Fruit fly (Drosophila melanogaster): ENCODE measurements around the gene CG34267.

The CG34267 gene

dm6 chr3L:500351-501015 lies at the start of gene CG34267, which contains the start of gene CG34268:
TSS of gene CG34267 (minus strand) at chr3L:500451.
TSS of gene CG34268 (plus strand) at chr3L:500965.
- TF ChIP-seq cic (GFP tag; optimal IDR thresholded peaks at IDR 0.05) (no peak), kay (GFP tag; ENCODE audit: borderline replicate concordance) (no peak), Hr96 (GFP tag; optimal IDR thresholded peaks at IDR 0.05) (no peak), CG33017 (tag; optimal IDR thresholded peaks at IDR 0.05) (no peak), pad (GFP tag; optimal IDR thresholded peaks at IDR 0.05) (no peak), cnc (optimal IDR thresholded peaks at IDR 0.05) (no peak), tj (GFP tag; optimal IDR thresholded peaks at IDR 0.05) (no peak), ovo (GFP tag; optimal IDR thresholded peaks at IDR 0.05) (no peak), CG1620 (GFP tag; optimal IDR thresholded peaks at IDR 0.05) (no peak)

- TF ChIP-seq CG11617 (GFP tag; optimal IDR thresholded peaks at IDR 0.05) (peak; percentile 33), tj (GFP tag; optimal IDR thresholded peaks at IDR 0.05) (peak; percentile 64), CG5204 (GFP tag; optimal IDR thresholded peaks at IDR 0.05) (no peak), CG14711 (tag; optimal IDR thresholded peaks at IDR 0.05) (peak; percentile 38), ovo (GFP tag; optimal IDR thresholded peaks at IDR 0.05) (no peak), Hr96 (GFP tag; optimal IDR thresholded peaks at IDR 0.05) (no peak), pad (GFP tag; optimal IDR thresholded peaks at IDR 0.05) (peak; percentile 20), Crg-1 (GFP tag; optimal IDR thresholded peaks at IDR 0.05) (peak; percentile 55), kay (GFP tag; ENCODE audit: borderline replicate concordance) (peak; percentile 98), Mnt (GFP tag; optimal IDR thresholded peaks at IDR 0.05) (peak; percentile 43), CG7101 (tag; optimal IDR thresholded peaks at IDR 0.05) (no peak), bab1 (GFP tag; optimal IDR thresholded peaks at IDR 0.05) (no peak), toe (GFP tag; optimal IDR thresholded peaks at IDR 0.05) (no peak), CG1620 (GFP tag; optimal IDR thresholded peaks at IDR 0.05) (no peak), CG7045 (GFP tag; optimal IDR thresholded peaks at IDR 0.05) (no peak), Clk (GFP tag; optimal IDR thresholded peaks at IDR 0.05) (peak; percentile 24), CG12768 (GFP tag; optimal IDR thresholded peaks at IDR 0.05) (peak; percentile 62), cnc (optimal IDR thresholded peaks at IDR 0.05) (no peak), CG33017 (tag; optimal IDR thresholded peaks at IDR 0.05) (peak; percentile 22), cic (GFP tag; optimal IDR thresholded peaks at IDR 0.05) (peak; percentile 71)
These were observed 48.3 kb upstream of the CG34267 start for dm6 chr3L:548304-549198.

- no peak for TF ChIP-seq Mnt (GFP tag; optimal IDR thresholded peaks at IDR 0.05)
- TF ChIP-seq CG33017 (tag; optimal IDR thresholded peaks at IDR 0.05) = no peak
- peak; percentile 74 for TF ChIP-seq CG7101 (tag; optimal IDR thresholded peaks at IDR 0.05)
- TF ChIP-seq CG5204 (GFP tag; optimal IDR thresholded peaks at IDR 0.05) = no peak
- no peak for TF ChIP-seq ovo (GFP tag; optimal IDR thresholded peaks at IDR 0.05)
- no peak for TF ChIP-seq cnc (optimal IDR thresholded peaks at IDR 0.05)
- TF ChIP-seq tj (GFP tag; optimal IDR thresholded peaks at IDR 0.05) = no peak
- no peak for TF ChIP-seq pad (GFP tag; optimal IDR thresholded peaks at IDR 0.05)
- TF ChIP-seq kay (GFP tag; ENCODE audit: borderline replicate concordance) = no peak
- no peak for TF ChIP-seq cic (GFP tag; optimal IDR thresholded peaks at IDR 0.05)
- peak; percentile 77 for TF ChIP-seq bab1 (GFP tag; optimal IDR thresholded peaks at IDR 0.05)
- no peak for TF ChIP-seq toe (GFP tag; optimal IDR thresholded peaks at IDR 0.05)
- TF ChIP-seq Clk (GFP tag; optimal IDR thresholded peaks at IDR 0.05) = no peak
- TF ChIP-seq CG14711 (tag; optimal IDR thresholded peaks at IDR 0.05) = peak; percentile 27
- no peak for TF ChIP-seq CG7045 (GFP tag; optimal IDR thresholded peaks at IDR 0.05)
- no peak for TF ChIP-seq Crg-1 (GFP tag; optimal IDR thresholded peaks at IDR 0.05)
- TF ChIP-seq CG12768 (GFP tag; optimal IDR thresholded peaks at IDR 0.05) = no peak
- peak; percentile 23 for TF ChIP-seq CG11617 (GFP tag; optimal IDR thresholded peaks at IDR 0.05)
- TF ChIP-seq CG1620 (GFP tag; optimal IDR thresholded peaks at IDR 0.05) = peak; percentile 5
These were observed 46.7 kb upstream of the CG34267 start for dm6 chr3L:546819-547441.

- TF ChIP-seq Hr96 (GFP tag; optimal IDR thresholded peaks at IDR 0.05) (no peak), CG5204 (GFP tag; optimal IDR thresholded peaks at IDR 0.05) (no peak), CG7101 (tag; optimal IDR thresholded peaks at IDR 0.05) (peak; percentile 46), Crg-1 (GFP tag; optimal IDR thresholded peaks at IDR 0.05) (no peak), tj (GFP tag; optimal IDR thresholded peaks at IDR 0.05) (peak; percentile 7), CG7045 (GFP tag; optimal IDR thresholded peaks at IDR 0.05) (peak; percentile 50), Mnt (GFP tag; optimal IDR thresholded peaks at IDR 0.05) (no peak), cnc (optimal IDR thresholded peaks at IDR 0.05) (no peak), CG12768 (GFP tag; optimal IDR thresholded peaks at IDR 0.05) (peak; percentile 39), ovo (GFP tag; optimal IDR thresholded peaks at IDR 0.05) (no peak), CG33017 (tag; optimal IDR thresholded peaks at IDR 0.05) (peak; percentile 77), CG1620 (GFP tag; optimal IDR thresholded peaks at IDR 0.05) (no peak), CG11617 (GFP tag; optimal IDR thresholded peaks at IDR 0.05) (no peak), CG14711 (tag; optimal IDR thresholded peaks at IDR 0.05) (peak; percentile 51), bab1 (GFP tag; optimal IDR thresholded peaks at IDR 0.05) (no peak), cic (GFP tag; optimal IDR thresholded peaks at IDR 0.05) (peak; percentile 2)
These were observed 45.4 kb upstream of the CG34267 start for dm6 chr3L:545512-546161.

dm6 chr3L:544203-544602 lies 44.0 kb upstream of the CG34267 start:
- no peak for TF ChIP-seq CG1620 (GFP tag; optimal IDR thresholded peaks at IDR 0.05)
- no peak for TF ChIP-seq Clk (GFP tag; optimal IDR thresholded peaks at IDR 0.05)
- peak; percentile 30 for TF ChIP-seq CG12768 (GFP tag; optimal IDR thresholded peaks at IDR 0.05)
- TF ChIP-seq tj (GFP tag; optimal IDR thresholded peaks at IDR 0.05) = peak; percentile 32

All from whole organism, adult.